Fruit fly (Drosophila melanogaster) whole organism: ENCODE results near the gene CG43902.

Experiments used
- CG8478 ChIP-seq: fragments of >200 bp; optimal IDR thresholded peaks from 2 replicates; lab custom pipeline; 2018; ENCODE audit warnings: inconsistent platforms
- EcR ChIP-seq, 2 experiments: fragments of >200 bp; optimal IDR thresholded peaks; 2 replicates each; lab custom pipeline; 2017; ENCODE audit warnings: missing biosample characterization in 2 of 2, missing genetic modification characterization in 2 of 2, missing genetic modification reagents in 2 of 2
- psq ChIP-seq: fragments of >200 bp; optimal IDR thresholded peaks from 2 replicates; lab custom pipeline; 2017

DNA sequence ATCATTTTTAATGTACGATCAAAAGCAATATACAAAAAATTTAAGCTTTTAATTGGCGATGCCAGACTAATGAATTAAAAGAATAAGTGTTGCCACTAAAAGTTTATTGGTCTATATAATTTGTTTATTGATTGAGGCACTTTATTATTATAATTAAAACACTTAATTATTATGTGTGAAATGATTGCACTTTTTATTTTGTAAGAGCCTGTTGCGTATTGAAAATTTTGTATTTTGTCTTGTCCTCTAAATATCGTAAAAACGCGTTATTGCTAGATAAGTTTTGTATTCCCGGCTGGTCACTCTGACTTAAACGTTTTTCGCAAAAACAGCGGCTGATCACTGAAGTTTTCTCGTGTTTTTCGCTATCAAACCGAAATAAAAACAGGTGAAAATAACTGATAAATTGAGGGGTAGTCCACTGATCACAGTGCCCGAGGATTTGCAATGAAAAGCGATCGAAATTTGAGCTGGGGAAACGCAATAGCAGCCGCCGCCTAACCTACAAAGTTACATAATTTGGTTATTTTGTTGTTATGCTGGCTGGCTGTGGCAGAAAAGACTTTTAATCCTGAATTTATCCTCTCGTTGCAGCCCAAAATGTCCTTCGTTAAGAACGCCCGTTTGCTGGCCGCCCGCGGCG lies 54.6 kb downstream of the CG43902 start, which contains the start of gene ATPsyndelta:
- TF ChIP-seq CG8478 (lab: Kevin White, UChicago) (no peak), psq (no peak), EcR (GFP tag; optimal IDR thresholded peaks at IDR 0.05; lab: Kevin White, UChicago) (no peak)
